Fruit fly (Drosophila melanogaster): ENCODE data around the gene CG43249.

The CG43249 gene

DNA sequence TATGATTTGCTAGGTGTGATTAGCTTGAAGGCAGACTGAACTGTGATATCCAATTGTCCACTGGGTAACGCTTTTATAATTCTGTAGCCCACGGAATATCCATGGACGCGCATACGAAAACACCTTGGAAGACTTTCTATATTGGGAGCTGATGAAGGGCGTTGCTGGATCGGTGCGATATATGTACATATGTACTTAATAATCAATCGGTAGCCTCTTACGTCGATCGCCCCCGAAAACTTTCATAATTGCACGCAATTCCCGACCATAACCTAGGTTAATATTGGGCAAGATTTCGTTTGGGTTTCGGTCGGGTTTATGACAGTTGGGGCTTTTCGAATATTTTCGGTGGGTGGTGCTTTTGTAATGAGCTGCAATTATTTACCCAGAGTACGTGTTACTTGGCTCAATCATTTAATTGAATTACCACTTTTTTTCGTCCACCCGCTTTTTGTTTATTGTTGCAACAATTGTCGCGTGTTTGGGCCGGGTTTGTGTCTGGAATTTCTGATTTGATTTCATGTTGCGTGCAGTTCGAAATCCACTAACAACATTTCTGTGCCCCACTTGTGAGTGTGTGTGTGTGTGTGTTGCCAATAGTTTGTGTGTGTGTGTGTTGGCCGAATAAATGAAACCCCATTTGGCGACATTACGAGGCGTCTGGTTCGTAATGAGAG is 22.1 kb upstream of the CG43249 start, which contains the start of gene CG13049:
CG13049 (minus strand) TSS at position 51 of the 677 bp plus-strand sequence.
- peak in 1 of 2 experiments; percentile 62 for TF ChIP-seq ss (GFP tag; optimal IDR thresholded peaks at IDR 0.05)
- TF ChIP-seq acj6 (GFP tag; optimal IDR thresholded peaks at IDR 0.05) = no peak
- TF ChIP-seq CG1621 (tag; optimal IDR thresholded peaks at IDR 0.05) = no peak
- TF ChIP-seq dac (GFP tag; optimal IDR thresholded peaks at IDR 0.05) = no peak

DNA sequence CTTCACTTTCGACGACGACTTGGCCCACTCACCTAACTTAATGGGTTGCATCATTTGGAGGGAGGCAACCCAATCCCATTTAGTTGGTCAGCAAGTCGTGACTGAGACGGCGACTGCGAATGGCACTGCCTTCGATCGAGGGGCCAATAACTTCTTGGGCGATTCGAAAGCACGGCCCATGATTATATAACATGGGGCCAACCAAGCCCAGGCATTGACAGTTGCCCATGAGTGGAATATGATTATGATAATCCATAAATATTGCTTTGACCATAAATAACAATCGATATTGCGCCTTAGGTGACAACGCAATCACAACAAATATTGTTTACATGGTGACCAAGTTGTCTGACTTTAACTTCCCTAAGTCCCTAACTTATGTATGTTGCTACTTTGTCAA is 20.3 kb upstream of the CG43249 start, which contains the start of gene CG13048:
CG13048 (minus strand) TSS at position 101 of the 400 bp plus-strand sequence.
- TF ChIP-seq pdm3 (GFP tag; optimal IDR thresholded peaks at IDR 0.05) (no peak), Smox (GFP tag; optimal IDR thresholded peaks at IDR 0.05) (no peak), dsx (GFP tag; optimal IDR thresholded peaks at IDR 0.05; ENCODE audit: poor library complexity, severe bottlenecking) (no peak), CG11762 (GFP tag; optimal IDR thresholded peaks at IDR 0.05; ENCODE audit: insufficient read depth) (no peak), CG10669 (GFP tag; optimal IDR thresholded peaks at IDR 0.05) (no peak), Gug (GFP tag; IDR thresholded peaks at IDR 0.05) (no peak), CG31627 (GFP tag; optimal IDR thresholded peaks at IDR 0.05) (no peak), eg (GFP tag; IDR thresholded peaks at IDR 0.05) (no peak), CG11294 (GFP tag; IDR thresholded peaks at IDR 0.05) (no peak), CG16779 (tag; optimal IDR thresholded peaks at IDR 0.05) (no peak), CG10631 (GFP tag; optimal IDR thresholded peaks at IDR 0.05) (no peak), Eip93F (GFP tag; optimal IDR thresholded peaks at IDR 0.05) (no peak), CG6808 (GFP tag; optimal IDR thresholded peaks at IDR 0.05) (no peak), fd59A (GFP tag; optimal IDR thresholded peaks at IDR 0.05) (no peak), Sox14 (GFP tag; optimal IDR thresholded peaks at IDR 0.05) (no peak), CG34406 (GFP tag; optimal IDR thresholded peaks at IDR 0.05) (no peak), vri (GFP tag; optimal IDR thresholded peaks at IDR 0.05) (no peak), CG6276 (GFP tag; optimal IDR thresholded peaks at IDR 0.05) (no peak), CG1621 (tag; optimal IDR thresholded peaks at IDR 0.05) (no peak)

DNA sequence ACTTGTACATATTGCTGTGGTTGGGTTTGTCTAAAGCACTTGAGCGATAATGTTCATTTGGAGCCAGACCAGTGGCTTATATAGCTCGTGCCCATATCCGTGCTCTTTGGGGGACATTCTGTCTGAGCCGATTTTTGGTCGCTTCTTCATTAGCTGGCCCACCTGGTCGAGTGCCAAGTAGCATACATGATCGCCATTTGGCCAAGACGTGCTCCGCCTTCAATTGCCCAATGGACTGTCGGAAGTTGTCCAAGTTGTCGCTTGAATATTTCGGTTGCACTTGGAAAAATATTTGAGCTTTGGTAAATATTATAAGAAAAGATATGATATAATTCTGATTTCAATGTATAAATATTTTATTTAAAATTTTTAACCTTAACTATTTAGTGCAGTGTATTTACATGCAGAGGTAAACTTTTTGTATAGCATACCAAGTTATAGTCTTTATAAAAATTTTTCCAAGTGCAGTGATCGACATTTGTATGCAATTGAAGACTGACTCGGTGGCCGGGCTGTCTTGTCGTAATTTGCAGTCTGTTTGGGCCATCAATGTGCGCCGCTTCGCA is 18.7 kb upstream of the CG43249 start, which contains the start of gene CG13047:
CG13047 (minus strand) TSS at position 51 of the 566 bp plus-strand sequence.
- TF ChIP-seq Blimp-1 (GFP tag; optimal IDR thresholded peaks at IDR 0.05) = no peak
- TF ChIP-seq CG3032 (tag; optimal IDR thresholded peaks at IDR 0.05) = peak; percentile 56
- TF ChIP-seq net (GFP tag; optimal IDR thresholded peaks at IDR 0.05) = no peak
- TF ChIP-seq CG15336 (GFP tag; IDR thresholded peaks at IDR 0.05) = 0 out of 2 replicates have a peak, but pooled peaks have one; percentile 26
- peak; percentile 26 for TF ChIP-seq CG10669 (GFP tag; optimal IDR thresholded peaks at IDR 0.05)
- TF ChIP-seq Lpt (GFP tag; optimal IDR thresholded peaks at IDR 0.05) = no peak
- TF ChIP-seq achi (GFP tag; optimal IDR thresholded peaks at IDR 0.05) = no peak
- no peak for TF ChIP-seq CG9139 (GFP tag; optimal IDR thresholded peaks at IDR 0.05)
- TF ChIP-seq Ets96B (tag; optimal IDR thresholded peaks at IDR 0.05) = peak; percentile 37
- TF ChIP-seq CG11762 (GFP tag; optimal IDR thresholded peaks at IDR 0.05; ENCODE audit: insufficient read depth) = no peak
- peak; percentile 2 for TF ChIP-seq CG32006 (GFP tag; optimal IDR thresholded peaks at IDR 0.05)
- peak; percentile 49 for TF ChIP-seq Eip78C (GFP tag)
- TF ChIP-seq CG7368 (GFP tag; optimal IDR thresholded peaks at IDR 0.05) = no peak
- TF ChIP-seq CG6854 (GFP tag; optimal IDR thresholded peaks at IDR 0.05) = no peak
- TF ChIP-seq ss (GFP tag; optimal IDR thresholded peaks at IDR 0.05) = no peak
- TF ChIP-seq CG10631 (GFP tag; optimal IDR thresholded peaks at IDR 0.05) = peak; percentile 10
- TF ChIP-seq CG6808 (GFP tag; optimal IDR thresholded peaks at IDR 0.05) = peak; percentile 13
- no peak for TF ChIP-seq CG11902 (GFP tag; optimal IDR thresholded peaks at IDR 0.05)
- no peak for TF ChIP-seq Smox (GFP tag; optimal IDR thresholded peaks at IDR 0.05)
- no peak for TF ChIP-seq dsx (GFP tag; optimal IDR thresholded peaks at IDR 0.05; ENCODE audit: poor library complexity, severe bottlenecking)
- TF ChIP-seq fkh (GFP tag; optimal IDR thresholded peaks at IDR 0.05) = no peak
- no peak for TF ChIP-seq Gug (GFP tag; IDR thresholded peaks at IDR 0.05)
- TF ChIP-seq acj6 (GFP tag; optimal IDR thresholded peaks at IDR 0.05) = peak; percentile 13
- no peak for TF ChIP-seq CG6792 (GFP tag; optimal IDR thresholded peaks at IDR 0.05)
- TF ChIP-seq CG8319 (GFP tag; optimal IDR thresholded peaks at IDR 0.05) = no peak
